Fruit fly (Drosophila melanogaster) whole organism, wandering third instar larva: ENCODE results near the gene VhaAC39-2.

Source experiments
- Abd-B ChIP-seq: fragments of >200 bp; optimal IDR thresholded peaks from 2 replicates; lab custom pipeline; 2017; ENCODE audit warnings: missing biosample characterization, missing genetic modification characterization
- CG32264 ChIP-seq: fragments of 200-800 bp; sonication (Bioruptor generic); optimal IDR thresholded peaks from 2 replicates; lab custom pipeline; 2016; ENCODE audit warnings: missing biosample characterization, missing genetic modification characterization
- CG9705 ChIP-seq: fragments of 200-800 bp; sonication (Bioruptor generic); optimal IDR thresholded peaks from 2 replicates; lab custom pipeline; 2018; ENCODE audit warnings: missing biosample characterization, mild to moderate bottlenecking, missing genetic modification characterization
- CrebA ChIP-seq: fragments of 200-800 bp; sonication (Bioruptor generic); optimal IDR thresholded peaks from 2 replicates; lab custom pipeline; 2016; ENCODE audit warnings: missing biosample characterization, mild to moderate bottlenecking, missing genetic modification characterization, borderline replicate concordance
- Dif ChIP-seq: fragments of 200-275, 200-300 bp; sonication (Bioruptor generic); optimal IDR thresholded peaks from 2 replicates; lab custom pipeline; 2018; ENCODE audit warnings: missing biosample characterization, missing genetic modification characterization; ENCODE audit not compliant: partially characterized antibody
- GATAd ChIP-seq: sonication (Bioruptor generic); optimal IDR thresholded peaks from 2 replicates; lab custom pipeline; 2016; ENCODE audit warnings: missing biosample characterization, missing genetic modification characterization
- Hr78 ChIP-seq: fragments of >200 bp; optimal IDR thresholded peaks from 2 replicates; lab custom pipeline; 2017; ENCODE audit warnings: missing biosample characterization, missing genetic modification characterization
- Jra ChIP-seq: sonication (Bioruptor generic); optimal IDR thresholded peaks from 2 replicates; lab custom pipeline; 2016; ENCODE audit warnings: missing biosample characterization, missing genetic modification characterization
- N ChIP-seq: fragments of >200 bp; optimal IDR thresholded peaks from 2 replicates; lab custom pipeline; 2018; ENCODE audit warnings: missing biosample characterization, missing external identifiers, missing genetic modification characterization
- dl ChIP-seq, 2 experiments: fragments of 175-275, 200-275 bp in 1 of 2; fragments of 200-275 bp in 1 of 2; sonication (Bioruptor generic); optimal IDR thresholded peaks; lab custom pipeline; 2018; ENCODE audit warnings: mild to moderate bottlenecking in 2 of 2, missing biosample characterization in 2 of 2, missing genetic modification characterization in 2 of 2, moderate library complexity in 2 of 2; ENCODE audit not compliant: partially characterized antibody in 2 of 2, insufficient read depth in 1 of 2
- dmrt93B ChIP-seq: fragments of 200-800 bp; sonication (Bioruptor generic); optimal IDR thresholded peaks from 2 replicates; lab custom pipeline; 2018; ENCODE audit warnings: missing biosample characterization, mild to moderate bottlenecking, missing genetic modification characterization
- foxo ChIP-seq, 2 experiments: fragments of 200-800 bp; sonication (Bioruptor generic); optimal IDR thresholded peaks; 2 replicates in 1 of 2; 3 replicates in 1 of 2; lab custom pipeline; 2016 to 2017; ENCODE audit warnings: missing biosample characterization in 2 of 2, missing genetic modification characterization in 2 of 2
- fru ChIP-seq: fragments of 200-800 bp; sonication (Bioruptor generic); optimal IDR thresholded peaks from 3 replicates; lab custom pipeline; 2016; ENCODE audit warnings: missing biosample characterization, mild to moderate bottlenecking, missing genetic modification characterization

VhaAC39-2 gene

DNA sequence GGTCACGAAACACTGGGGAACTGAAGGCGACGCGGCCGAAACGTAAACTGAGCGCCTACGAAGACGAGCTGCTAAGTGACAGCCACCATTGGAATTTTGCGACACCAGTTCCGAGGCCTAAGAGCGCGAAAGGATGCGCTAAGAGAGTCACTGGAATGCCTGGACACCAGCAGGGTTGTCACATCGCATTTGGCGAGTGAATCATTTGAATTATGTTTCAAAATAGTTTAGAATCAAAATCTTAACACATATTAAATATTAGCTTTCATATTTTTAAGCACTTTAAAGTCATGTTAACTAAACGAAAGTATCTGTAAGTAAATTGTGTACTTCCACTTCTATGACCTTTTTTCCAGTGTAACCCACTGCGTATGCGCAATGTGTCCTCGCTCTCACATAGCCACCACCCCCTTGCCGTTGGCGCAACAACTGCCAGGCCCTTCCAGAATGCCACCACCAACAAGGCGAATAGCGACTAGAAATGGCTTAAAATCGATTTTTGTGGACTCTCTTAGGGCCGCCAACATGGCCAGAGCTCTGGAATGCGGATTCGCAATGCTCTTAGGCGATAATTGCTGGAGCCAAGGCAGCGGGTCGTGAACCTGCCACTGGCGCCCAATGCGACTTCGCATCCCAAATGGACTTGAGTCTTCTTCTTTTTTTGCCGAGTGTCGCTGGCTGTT lies 46.3 kb downstream of the VhaAC39-2 start, which contains the start of gene Cow (continued):
- TF ChIP-seq foxo (GFP tag; optimal IDR thresholded peaks at IDR 0.05; lab: Kevin White, UChicago): peak in 1 of 2 experiments; percentile 48
- TF ChIP-seq, all 38 proteins: peak for 9

DNA sequence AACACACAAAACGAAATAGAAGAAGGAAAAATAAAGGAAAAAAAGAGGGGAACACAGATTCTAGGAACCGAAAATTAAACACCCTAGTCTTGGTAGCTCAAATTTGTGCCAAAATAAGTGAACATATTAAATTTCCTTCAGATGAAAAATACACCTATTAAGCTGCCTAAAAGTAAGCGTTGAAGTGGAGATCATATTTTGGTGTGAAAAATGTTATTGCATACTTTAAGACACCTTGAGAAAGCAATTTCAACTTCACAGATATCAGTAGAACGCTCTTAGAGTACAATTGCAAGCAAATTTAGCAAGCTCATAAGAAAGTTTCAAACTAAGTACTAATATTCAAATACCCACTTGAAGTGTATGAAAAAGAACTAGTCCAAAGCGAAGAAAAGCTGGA lies 48.4 kb downstream of the VhaAC39-2 start:
- TF ChIP-seq CrebA: no peak
- TF ChIP-seq Jra (GFP tag; lab: Kevin White, UChicago): no peak
- no peak for TF ChIP-seq Dif (GFP tag; lab: Kevin White, UChicago)
- no peak for TF ChIP-seq Abd-B (GFP tag; lab: Kevin White, UChicago)
- TF ChIP-seq N: no peak
- no peak for TF ChIP-seq dl (GFP tag; optimal IDR thresholded peaks at IDR 0.05; lab: Kevin White, UChicago; ENCODE audit: insufficient read depth in 1 of 2, partially characterized antibody in 2 of 2)
- no peak for TF ChIP-seq foxo (GFP tag; optimal IDR thresholded peaks at IDR 0.05; lab: Kevin White, UChicago)
- TF ChIP-seq GATAd (GFP tag; lab: Kevin White, UChicago): no peak
- no peak for TF ChIP-seq fru (GFP tag; lab: Kevin White, UChicago)
- no peak for TF ChIP-seq Hr78 (GFP tag; lab: Kevin White, UChicago)
- no peak for TF ChIP-seq CG32264 (GFP tag; lab: Kevin White, UChicago)
- TF ChIP-seq dmrt93B (GFP tag; lab: Kevin White, UChicago): no peak
- TF ChIP-seq CG9705 (GFP tag; lab: Kevin White, UChicago): no peak
